Worm (Caenorhabditis elegans) whole organism, mixed stage, embryonic: ENCODE measurements around the gene spp-2.

ENCODE experiments used
- blmp-1 ChIP-seq: fragments of 150-350 bp; optimal IDR thresholded peaks from 2 replicates; lab custom pipeline; 2014; ENCODE audit warnings: missing biosample characterization, missing genetic modification characterization
- elt-1 ChIP-seq: sonication (generic microtip); optimal IDR thresholded peaks from 2 replicates; lab custom pipeline; 2017; ENCODE audit warnings: missing genetic modification characterization, mild to moderate bottlenecking, missing compliant biosample characterization, antibody characterized with exemption, moderate library complexity, borderline replicate concordance; ENCODE audit not compliant: insufficient read depth
- lin-13 ChIP-seq: fragments of 150-350 bp; optimal IDR thresholded peaks from 2 replicates; lab custom pipeline; 2014; ENCODE audit warnings: missing biosample characterization, missing genetic modification characterization
- nhr-28 ChIP-seq: fragments of 150-350 bp; optimal IDR thresholded peaks from 2 replicates; lab custom pipeline; 2014; ENCODE audit warnings: missing biosample characterization, missing genetic modification characterization
- nhr-76 ChIP-seq: sonication (generic microtip); optimal IDR thresholded peaks from 2 replicates; lab custom pipeline; 2017; ENCODE audit warnings: missing biosample characterization, missing genetic modification characterization
- pha-4 ChIP-seq: fragments of 150-350 bp; optimal IDR thresholded peaks from 2 replicates; lab custom pipeline; 2018; ENCODE audit warnings: missing biosample characterization, missing genetic modification reagents, missing genetic modification characterization
- sem-2 ChIP-seq: fragments of 200-800 bp; sonication (Bioruptor generic); optimal IDR thresholded peaks from 2 replicates; lab custom pipeline; 2018; ENCODE audit warnings: mild to moderate bottlenecking, missing genetic modification characterization, missing compliant biosample characterization

ce11 chrX:7326967-7327651 lies 10.5 kb upstream of the spp-2 start, which contains the start of gene sng-1:
- TF ChIP-seq nhr-28 (tag; lab: Kevin White, UChicago) (no peak), blmp-1 (tag; lab: Kevin White, UChicago) (no peak), lin-13 (tag; lab: Kevin White, UChicago) (no peak), elt-1 (no peak), pha-4 (tag; lab: Kevin White, UChicago) (no peak), sem-2 (GFP tag; lab: Kevin White, UChicago) (no peak), nhr-76 (tag; lab: Kevin White, UChicago) (no peak)
